Fruit fly (Drosophila melanogaster): Measurements from ENCODE around the gene DppIII.

The DppIII gene

dm6 chr3R:8336012-8336567 lies 8.1 kb upstream of the DppIII start:
- no peak for TF ChIP-seq usp (GFP tag; optimal IDR thresholded peaks at IDR 0.05)
- TF ChIP-seq EcR (GFP tag; optimal IDR thresholded peaks at IDR 0.05), result no peak
- no peak for TF ChIP-seq Dll (optimal IDR thresholded peaks at IDR 0.05)
- TF ChIP-seq CG8478 (optimal IDR thresholded peaks at IDR 0.05), result no peak
- no peak for TF ChIP-seq psq (optimal IDR thresholded peaks at IDR 0.05)
- no peak for TF ChIP-seq pan (optimal IDR thresholded peaks at IDR 0.05)

- TF ChIP-seq CG8478 (optimal IDR thresholded peaks at IDR 0.05) (no peak), usp (GFP tag; optimal IDR thresholded peaks at IDR 0.05) (no peak), Dll (optimal IDR thresholded peaks at IDR 0.05) (no peak), pan (optimal IDR thresholded peaks at IDR 0.05) (no peak), psq (optimal IDR thresholded peaks at IDR 0.05) (no peak), EcR (GFP tag; optimal IDR thresholded peaks at IDR 0.05) (no peak)
Measured at dm6 chr3R:8340675-8341275, 3.4 kb upstream of the DppIII start, which contains the start of the genes COX7A and Arl2. Gene COX7A, minus strand, starts transcription at chr3R:8341043. Gene Arl2, plus strand, starts transcription at chr3R:8341100.

- TF ChIP-seq pan (optimal IDR thresholded peaks at IDR 0.05) (no peak), CG8478 (optimal IDR thresholded peaks at IDR 0.05) (no peak), usp (GFP tag; optimal IDR thresholded peaks at IDR 0.05) (no peak), EcR (GFP tag; optimal IDR thresholded peaks at IDR 0.05) (no peak), psq (optimal IDR thresholded peaks at IDR 0.05) (no peak), Dll (optimal IDR thresholded peaks at IDR 0.05) (no peak)
Measured at dm6 chr3R:8343251-8343744, 902 bp upstream of the DppIII start, which contains the start of the genes PNKP and COX7AL. Gene PNKP, minus strand, starts transcription at chr3R:8343516. Gene COX7AL, plus strand, starts transcription at chr3R:8343669.

dm6 chr3R:8347279-8347678 lies 3.1 kb downstream of the DppIII start, which contains the start of gene CG7352:
Gene CG7352, plus strand, starts transcription at chr3R:8347579.
- no peak for TF ChIP-seq pan (optimal IDR thresholded peaks at IDR 0.05)
- no peak for TF ChIP-seq EcR (GFP tag; optimal IDR thresholded peaks at IDR 0.05)
- TF ChIP-seq psq (optimal IDR thresholded peaks at IDR 0.05), result no peak
- TF ChIP-seq Dll (optimal IDR thresholded peaks at IDR 0.05), result no peak
- no peak for TF ChIP-seq CG8478 (optimal IDR thresholded peaks at IDR 0.05)

DNA sequence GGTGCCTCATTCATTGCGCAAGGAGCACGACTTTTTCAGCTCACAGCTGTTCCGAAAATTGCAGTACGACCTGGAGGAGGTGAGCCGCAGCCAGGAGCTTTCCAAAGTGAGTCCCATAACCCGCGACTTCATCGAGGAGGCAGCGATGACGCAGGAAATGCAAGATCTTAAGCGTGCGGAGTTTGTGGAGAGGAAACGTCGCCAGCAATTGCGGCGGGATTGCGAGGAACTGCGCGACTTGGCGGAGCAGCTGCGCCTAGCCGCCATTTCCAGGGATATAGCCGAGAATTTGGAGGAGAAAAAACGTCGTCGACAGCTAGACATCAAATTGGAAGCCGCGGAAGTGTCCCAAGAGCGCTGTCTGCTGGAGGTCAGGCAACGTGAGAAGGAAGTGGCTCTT lies 3.6 kb downstream of the DppIII start:
- TF ChIP-seq pan (optimal IDR thresholded peaks at IDR 0.05) (no peak), usp (GFP tag; optimal IDR thresholded peaks at IDR 0.05) (no peak), EcR (GFP tag; optimal IDR thresholded peaks at IDR 0.05) (no peak), CG8478 (optimal IDR thresholded peaks at IDR 0.05) (no peak), Dll (optimal IDR thresholded peaks at IDR 0.05) (no peak), psq (optimal IDR thresholded peaks at IDR 0.05) (no peak)

- TF ChIP-seq CG8478 (optimal IDR thresholded peaks at IDR 0.05), result no peak
- TF ChIP-seq pan (optimal IDR thresholded peaks at IDR 0.05), result no peak
- TF ChIP-seq EcR (GFP tag; optimal IDR thresholded peaks at IDR 0.05), result no peak
- no peak for TF ChIP-seq Dll (optimal IDR thresholded peaks at IDR 0.05)
- TF ChIP-seq psq (optimal IDR thresholded peaks at IDR 0.05), result no peak
- no peak for TF ChIP-seq usp (GFP tag; optimal IDR thresholded peaks at IDR 0.05)
Measured at dm6 chr3R:8349106-8349448, 4.9 kb downstream of the DppIII start.

DNA sequence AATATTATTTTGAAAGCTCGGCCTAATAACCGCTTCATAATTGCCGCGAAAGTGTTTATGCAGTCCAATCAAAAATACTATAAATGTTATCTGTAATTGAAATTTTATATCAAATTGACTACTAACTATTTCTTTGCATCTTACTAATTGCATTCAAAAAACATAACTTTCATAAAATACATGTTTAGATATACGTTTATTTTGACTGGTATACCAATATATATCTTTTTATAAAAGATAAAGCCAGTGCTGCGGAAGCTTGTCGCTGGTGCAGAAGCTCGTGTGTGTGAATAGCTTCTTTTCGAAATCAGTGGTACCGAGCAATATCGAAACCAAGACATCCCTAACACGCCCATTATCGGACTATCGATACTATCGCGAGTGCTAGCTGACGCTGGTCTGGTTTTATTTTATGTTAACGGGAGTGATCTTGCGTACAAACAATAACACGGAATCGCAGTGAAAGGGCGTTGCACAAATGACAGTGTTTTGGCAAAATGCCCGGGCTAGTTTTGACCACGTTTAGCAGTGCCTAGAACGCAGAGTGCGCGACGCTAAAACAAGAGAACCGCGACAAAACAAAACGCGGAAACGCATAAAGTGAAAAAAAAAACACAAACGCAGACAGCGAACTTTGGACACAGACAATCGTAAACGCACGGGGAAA lies 5.4 kb downstream of the DppIII start, which contains the start of gene Atg13:
Gene Atg13 (plus strand): TSS at position 367 of the 667 bp plus-strand sequence.
- TF ChIP-seq pan (optimal IDR thresholded peaks at IDR 0.05) (no peak), CG8478 (optimal IDR thresholded peaks at IDR 0.05) (no peak), usp (GFP tag; optimal IDR thresholded peaks at IDR 0.05) (no peak), EcR (GFP tag; optimal IDR thresholded peaks at IDR 0.05) (no peak), psq (optimal IDR thresholded peaks at IDR 0.05) (no peak), Dll (optimal IDR thresholded peaks at IDR 0.05) (no peak)

- TF ChIP-seq psq (optimal IDR thresholded peaks at IDR 0.05) (no peak), usp (GFP tag; optimal IDR thresholded peaks at IDR 0.05) (no peak)
Measured at dm6 chr3R:8352961-8353728, 8.9 kb downstream of the DppIII start.

- TF ChIP-seq EcR (GFP tag; optimal IDR thresholded peaks at IDR 0.05) (no peak), CG8478 (optimal IDR thresholded peaks at IDR 0.05) (no peak), usp (GFP tag; optimal IDR thresholded peaks at IDR 0.05) (no peak), Dll (optimal IDR thresholded peaks at IDR 0.05) (no peak), pan (optimal IDR thresholded peaks at IDR 0.05) (no peak), psq (optimal IDR thresholded peaks at IDR 0.05) (no peak)
Measured at dm6 chr3R:8353994-8354393, 9.8 kb downstream of the DppIII start.

DNA sequence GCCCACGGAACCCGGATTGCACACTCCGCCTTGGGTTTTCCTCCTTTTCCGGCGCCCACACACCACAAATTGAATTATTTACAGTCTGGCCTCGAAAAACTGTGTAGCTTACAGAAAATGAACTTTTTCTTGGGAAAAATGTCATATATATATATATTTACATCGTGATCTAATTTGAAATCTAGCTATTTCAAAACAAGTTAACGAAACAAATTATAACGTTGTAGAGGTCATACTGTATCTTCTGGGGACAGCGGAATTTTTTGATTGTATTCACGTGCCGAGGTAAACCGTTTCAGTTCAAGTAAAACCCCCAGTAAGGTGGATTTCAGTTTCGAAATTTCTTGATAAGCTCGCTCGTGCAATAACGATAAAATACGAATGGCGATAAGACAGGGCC lies 10.3 kb downstream of the DppIII start:
- TF ChIP-seq pan (optimal IDR thresholded peaks at IDR 0.05), result no peak
- no peak for TF ChIP-seq usp (GFP tag; optimal IDR thresholded peaks at IDR 0.05)
- TF ChIP-seq Dll (optimal IDR thresholded peaks at IDR 0.05), result no peak
- TF ChIP-seq psq (optimal IDR thresholded peaks at IDR 0.05), result no peak
- no peak for TF ChIP-seq CG8478 (optimal IDR thresholded peaks at IDR 0.05)
- TF ChIP-seq EcR (GFP tag; optimal IDR thresholded peaks at IDR 0.05), result no peak

dm6 chr3R:8354969-8355368 lies 10.8 kb downstream of the DppIII start:
- TF ChIP-seq psq (optimal IDR thresholded peaks at IDR 0.05) (no peak), pan (optimal IDR thresholded peaks at IDR 0.05) (no peak), CG8478 (optimal IDR thresholded peaks at IDR 0.05) (no peak), usp (GFP tag; optimal IDR thresholded peaks at IDR 0.05) (no peak), Dll (optimal IDR thresholded peaks at IDR 0.05) (no peak), EcR (GFP tag; optimal IDR thresholded peaks at IDR 0.05) (no peak)
